Fruit fly (Drosophila melanogaster) whole organism, embryonic: Measurements from ENCODE around the gene Ir67a.

Source experiments
- CG16779 ChIP-seq: fragments of 200-800 bp; sonication (Bioruptor generic); IDR thresholded peaks from 2 replicates; pipeline ENCODE4 v1.3.6; 2022; ENCODE audit warnings: missing biosample characterization, missing genetic modification characterization
- CG31441 ChIP-seq: fragments of 200-800 bp; sonication (Bioruptor generic); IDR thresholded peaks from 2 replicates; pipeline ENCODE4 v1.3.6; 2022; ENCODE audit warnings: missing biosample characterization, missing genetic modification characterization
- CG33557 ChIP-seq: fragments of 200-800 bp; sonication (Bioruptor generic); optimal IDR thresholded peaks from 2 replicates; lab custom pipeline; 2019; ENCODE audit warnings: missing biosample characterization, mild to moderate bottlenecking, missing genetic modification characterization, moderate library complexity
- CG4404 ChIP-seq: fragments of 200-800 bp; sonication (Bioruptor generic); IDR thresholded peaks from 2 replicates; pipeline ENCODE4 v1.3.6; 2022; ENCODE audit warnings: missing biosample characterization, missing genetic modification characterization
- CG5245 ChIP-seq: fragments of 200-800 bp; sonication (Bioruptor generic); optimal IDR thresholded peaks from 3 replicates; lab custom pipeline; 2016; ENCODE audit warnings: missing biosample characterization, missing genetic modification characterization
- CG7745 ChIP-seq: fragments of 200-800 bp; sonication (Bioruptor generic); optimal IDR thresholded peaks from 2 replicates; lab custom pipeline; 2018; ENCODE audit warnings: missing biosample characterization, mild to moderate bottlenecking, missing genetic modification characterization, moderate library complexity
- Dfd ChIP-seq, 2 experiments: fragments of >200 bp; optimal IDR thresholded peaks; 2 replicates each; lab custom pipeline; 2017; ENCODE audit warnings: missing biosample characterization in 2 of 2, missing genetic modification characterization in 2 of 2
- Gug ChIP-seq: fragments of 200-800 bp; sonication (Bioruptor generic); IDR thresholded peaks from 4 replicates; pipeline ENCODE4 v1.3.6; 2022; ENCODE audit warnings: missing biosample characterization, missing genetic modification characterization
- Rx ChIP-seq: fragments of 200-800 bp; sonication (Bioruptor generic); IDR thresholded peaks from 2 replicates; pipeline ENCODE4 v1.3.6; 2022; ENCODE audit warnings: missing biosample characterization, missing genetic modification characterization
- lola ChIP-seq, 3 experiments: fragments of >200 bp in 2 of 3; fragments of 200-800 bp in 1 of 3; sonication (Bioruptor generic) in 1 of 3; optimal IDR thresholded peaks; 2 replicates each; lab custom pipeline; 2017 to 2019; ENCODE audit warnings: missing biosample characterization in 3 of 3, missing genetic modification characterization in 3 of 3, mild to moderate bottlenecking in 1 of 3, moderate library complexity in 1 of 3
- pum ChIP-seq: fragments of 200-800 bp; sonication (Bioruptor generic); optimal IDR thresholded peaks from 2 replicates; lab custom pipeline; 2016; ENCODE audit warnings: missing biosample characterization, missing genetic modification characterization
- schlank ChIP-seq: fragments of 200-800 bp; sonication (Bioruptor generic); optimal IDR thresholded peaks from 2 replicates; lab custom pipeline; 2018; ENCODE audit warnings: missing biosample characterization, mild to moderate bottlenecking, missing genetic modification characterization
- vnd ChIP-seq: fragments of 200-800 bp; sonication (Bioruptor generic); IDR thresholded peaks from 3 replicates; pipeline ENCODE4 v1.3.6; 2022; ENCODE audit warnings: missing biosample characterization, missing genetic modification characterization; ENCODE audit not compliant: partially characterized antibody

dm6 chr3L:9497981-9498619, 45.7 kb downstream of the Ir67a start:
- no peak for TF ChIP-seq Gug (GFP tag; lab: Robert Waterston, UW)
- no peak for TF ChIP-seq CG16779 (GFP tag; lab: Robert Waterston, UW)
- TF ChIP-seq pum (GFP tag; lab: Kevin White, UChicago) = no peak
- no peak for TF ChIP-seq vnd
- no peak for TF ChIP-seq CG4404 (GFP tag; lab: Robert Waterston, UW)
- no peak for TF ChIP-seq CG5245
- no peak for TF ChIP-seq lola (GFP tag; optimal IDR thresholded peaks at IDR 0.05; lab: Kevin White, UChicago)
- no peak for TF ChIP-seq Rx (GFP tag; lab: Robert Waterston, UW)
- TF ChIP-seq CG31441 = no peak
- no peak for TF ChIP-seq CG33557
- TF ChIP-seq CG7745 (tag; lab: Kevin White, UChicago) = no peak
- no peak for TF ChIP-seq schlank (tag; lab: Kevin White, UChicago)
- no peak for TF ChIP-seq Dfd (GFP tag; optimal IDR thresholded peaks at IDR 0.05; lab: Kevin White, UChicago)
